Fruit fly (Drosophila melanogaster) S2 (cell line): Measurements from ENCODE around the gene Cpr30B.

ENCODE experiments used
- CG8478 ChIP-seq: fragments of >200 bp; optimal IDR thresholded peaks from 2 replicates; lab custom pipeline; 2018
- CTCF ChIP-seq, 2 experiments: fragments of >200 bp; optimal IDR thresholded peaks; 2 replicates each; lab custom pipeline; 2018

- TF ChIP-seq CTCF (optimal IDR thresholded peaks at IDR 0.05; lab: Kevin White, UChicago) = no peak
- no peak for TF ChIP-seq CG8478 (lab: Kevin White, UChicago)
Measured at dm6 chr2L:9496378-9497284, 46.0 kb upstream of the Cpr30B start.
